Worm (Caenorhabditis elegans) whole organism, early embryonic: ENCODE measurements around the gene ZK228.10.

ENCODE experiments used
- B0310.2 ChIP-seq: sonication (generic microtip); optimal IDR thresholded peaks from 2 replicates; lab custom pipeline; 2016; ENCODE audit warnings: mild to moderate bottlenecking, missing genetic modification characterization, missing compliant biosample characterization
- aly-1 ChIP-seq: sonication (generic microtip); optimal IDR thresholded peaks from 2 replicates; lab custom pipeline; 2016; ENCODE audit warnings: missing genetic modification characterization, missing compliant biosample characterization
- ama-1 ChIP-seq: fragments of 150-350 bp; optimal IDR thresholded peaks from 2 replicates; lab custom pipeline; 2014
- ceh-13 ChIP-seq: fragments of 200-800 bp; sonication (Bioruptor generic); optimal IDR thresholded peaks from 2 replicates; lab custom pipeline; 2018; ENCODE audit warnings: mild to moderate bottlenecking, missing genetic modification characterization, missing compliant biosample characterization
- ceh-36 ChIP-seq: sonication (generic microtip); optimal IDR thresholded peaks from 2 replicates; lab custom pipeline; 2016; ENCODE audit warnings: missing genetic modification characterization, inconsistent platforms, missing compliant biosample characterization
- flt-1 ChIP-seq: fragments of 200-800 bp; sonication (Bioruptor generic); IDR thresholded peaks from 2 replicates; pipeline ENCODE4 v1.3.6; 2022; ENCODE audit warnings: missing genetic modification characterization, missing compliant biosample characterization
- hmbx-1 ChIP-seq: sonication (generic microtip); optimal IDR thresholded peaks from 2 replicates; lab custom pipeline; 2016; ENCODE audit warnings: mild to moderate bottlenecking, missing genetic modification characterization, missing compliant biosample characterization
- tbx-37 ChIP-seq: fragments of 200-800 bp; sonication (Bioruptor generic); conservative IDR thresholded peaks from 2 replicates; pipeline ENCODE4 v1.3.6; 2022; ENCODE audit warnings: missing genetic modification reagents, missing genetic modification characterization, missing compliant biosample characterization
- tra-4 ChIP-seq: sonication (generic microtip); optimal IDR thresholded peaks from 2 replicates; lab custom pipeline; 2017; ENCODE audit warnings: missing genetic modification characterization, missing compliant biosample characterization

DNA sequence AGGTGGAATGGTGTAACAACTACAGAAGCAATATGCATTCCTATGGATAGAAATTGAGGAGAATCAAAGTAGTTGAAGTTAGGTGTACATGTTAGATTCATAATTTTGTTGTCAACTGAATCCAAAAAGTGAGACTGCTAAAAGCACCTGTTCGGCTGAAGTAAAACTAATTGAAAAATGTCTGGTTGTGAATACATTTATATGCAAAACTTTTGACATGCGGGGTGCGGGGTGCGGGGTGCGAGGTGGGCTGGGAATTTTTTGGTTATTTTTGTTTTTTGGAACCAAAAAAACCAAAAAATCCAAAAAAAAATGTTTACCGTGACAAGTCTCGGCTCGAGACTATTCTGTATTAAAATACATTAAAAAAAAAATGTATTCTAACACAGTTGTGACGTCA lies 46.5 kb upstream of the ZK228.10 start, which contains the start of gene srh-207:
- no peak for TF ChIP-seq tbx-37 (GFP tag; lab: Robert Waterston, UW)
- TF ChIP-seq ama-1 (lab: Kevin White, UChicago), result no peak
- TF ChIP-seq hmbx-1, result no peak
- TF ChIP-seq aly-1, result no peak
- TF ChIP-seq flt-1 (GFP tag; lab: Robert Waterston, UW), result no peak
- no peak for TF ChIP-seq ceh-13 (GFP tag; lab: Kevin White, UChicago)
- no peak for TF ChIP-seq B0310.2 (tag; lab: Kevin White, UChicago)
- no peak for TF ChIP-seq tra-4 (tag; lab: Kevin White, UChicago)
- no peak for TF ChIP-seq ceh-36 (tag; lab: Kevin White, UChicago)
